Worm (Caenorhabditis elegans): ENCODE data around the gene K07H8.12.

K07H8.12 gene

ce11 chrIV:8283214-8283613, 6.7 kb upstream of the K07H8.12 start:
- peak; percentile 63 for TF ChIP-seq unc-55 (GFP tag; optimal IDR thresholded peaks at IDR 0.05)
- no peak for TF ChIP-seq skn-1 (tag; optimal IDR thresholded peaks at IDR 0.05)

- TF ChIP-seq unc-39 (tag; optimal IDR thresholded peaks at IDR 0.05) = no peak
- TF ChIP-seq ztf-11 (tag; optimal IDR thresholded peaks at IDR 0.05) = no peak
- TF ChIP-seq nhr-11 (tag; optimal IDR thresholded peaks at IDR 0.05) = no peak
- no peak for TF ChIP-seq F13H6.1 (tag; optimal IDR thresholded peaks at IDR 0.05)
Measured at ce11 chrIV:8275232-8275631, 1.3 kb downstream of the K07H8.12 start, which contains the start of gene K07H8.11. K07H8.11 (minus strand) TSS chrIV:8275332.

ce11 chrIV:8273334-8273733, 3.2 kb downstream of the K07H8.12 start:
- TF ChIP-seq ceh-82 (tag; optimal IDR thresholded peaks at IDR 0.05) = no peak

- TF ChIP-seq aly-2 (tag; optimal IDR thresholded peaks at IDR 0.05) (no peak), fos-1 (tag; optimal IDR thresholded peaks at IDR 0.05) (no peak), zag-1 (tag; optimal IDR thresholded peaks at IDR 0.05) (no peak), ztf-1 (GFP tag; conservative IDR thresholded peaks at IDR 0.05) (no peak)
Measured at ce11 chrIV:8268024-8268423, 8.5 kb downstream of the K07H8.12 start, which contains the start of the genes K07H8.5 and K07H8.8. K07H8.5 (plus strand) TSS chrIV:8268324. K07H8.8 (minus strand) TSS chrIV:8268412.

- TF ChIP-seq snpc-4 (tag; optimal IDR thresholded peaks at IDR 0.05) = no peak
- TF ChIP-seq ztf-1 (GFP tag; conservative IDR thresholded peaks at IDR 0.05) = no peak
- TF ChIP-seq lin-13 (GFP tag; optimal IDR thresholded peaks at IDR 0.05) = no peak
Measured at ce11 chrIV:8266024-8266949, 10.2 kb downstream of the K07H8.12 start.

ce11 chrIV:8262671-8263070, 13.8 kb downstream of the K07H8.12 start:
- TF ChIP-seq nhr-129 (tag; optimal IDR thresholded peaks at IDR 0.05) (no peak), nhr-21 (tag; optimal IDR thresholded peaks at IDR 0.05) (no peak), mab-5 (tag; optimal IDR thresholded peaks at IDR 0.05) (no peak), ztf-11 (tag; optimal IDR thresholded peaks at IDR 0.05) (no peak), alr-1 (tag; optimal IDR thresholded peaks at IDR 0.05) (no peak), snpc-4 (tag; optimal IDR thresholded peaks at IDR 0.05) (no peak), skn-1 (tag; optimal IDR thresholded peaks at IDR 0.05) (no peak), zag-1 (tag; optimal IDR thresholded peaks at IDR 0.05) (no peak), ztf-1 (GFP tag; conservative IDR thresholded peaks at IDR 0.05) (no peak), nhr-23 (tag; optimal IDR thresholded peaks at IDR 0.05) (no peak), nhr-77 (tag; optimal IDR thresholded peaks at IDR 0.05) (no peak), blmp-1 (tag; optimal IDR thresholded peaks at IDR 0.05; ENCODE audit: insufficient read depth) (no peak), ceh-16 (tag; optimal IDR thresholded peaks at IDR 0.05) (no peak), ceh-82 (tag; optimal IDR thresholded peaks at IDR 0.05) (no peak), crh-2 (tag; optimal IDR thresholded peaks at IDR 0.05) (no peak), aly-2 (tag; optimal IDR thresholded peaks at IDR 0.05) (no peak), lin-13 (GFP tag; optimal IDR thresholded peaks at IDR 0.05) (no peak), F13H6.1 (tag; optimal IDR thresholded peaks at IDR 0.05) (no peak), peb-1 (tag; optimal IDR thresholded peaks at IDR 0.05) (no peak)

ce11 chrIV:8260848-8261638, 15.5 kb downstream of the K07H8.12 start, which contains the start of gene vit-6:
vit-6 (plus strand) TSS chrIV:8261157.
- TF ChIP-seq ZK546.5 (tag; optimal IDR thresholded peaks at IDR 0.05) = no peak
- TF ChIP-seq nhr-6 (tag; optimal IDR thresholded peaks at IDR 0.05) = no peak
- no peak for TF ChIP-seq ztf-11 (tag; optimal IDR thresholded peaks at IDR 0.05)
- no peak for TF ChIP-seq sem-4 (tag; optimal IDR thresholded peaks at IDR 0.05)
- TF ChIP-seq sma-3 (GFP tag; optimal IDR thresholded peaks at IDR 0.05) = no peak
- TF ChIP-seq lin-11 (tag; optimal IDR thresholded peaks at IDR 0.05) = no peak
- no peak for TF ChIP-seq nhr-11 (tag; optimal IDR thresholded peaks at IDR 0.05)
- no peak for TF ChIP-seq skn-1 (tag; optimal IDR thresholded peaks at IDR 0.05)
- TF ChIP-seq nhr-10 (tag; optimal IDR thresholded peaks at IDR 0.05) = no peak
- no peak for TF ChIP-seq peb-1 (tag; optimal IDR thresholded peaks at IDR 0.05)
- TF ChIP-seq ztf-1 (GFP tag; conservative IDR thresholded peaks at IDR 0.05) = no peak
- TF ChIP-seq mdl-1 (tag; optimal IDR thresholded peaks at IDR 0.05) = no peak
- no peak for TF ChIP-seq nhr-25 (tag; optimal IDR thresholded peaks at IDR 0.05)
- TF ChIP-seq nhr-23 (tag; optimal IDR thresholded peaks at IDR 0.05) = no peak
